Fruit fly (Drosophila melanogaster) whole organism, embryonic: ENCODE measurements around the gene Peritrophin-15a.

Experiments used
- Abd-B ChIP-seq: fragments of 200-800 bp; sonication (Bioruptor generic); optimal IDR thresholded peaks from 2 replicates; lab custom pipeline; 2018; ENCODE audit warnings: missing biosample characterization, mild to moderate bottlenecking, missing genetic modification characterization, moderate library complexity
- B-H1 ChIP-seq: fragments of 200-800 bp; sonication (Bioruptor generic); IDR thresholded peaks from 3 replicates; pipeline ENCODE4 v1.3.6; 2022; ENCODE audit warnings: missing biosample characterization, missing genetic modification characterization
- CG11085 ChIP-seq: fragments of 200-800 bp; sonication (Bioruptor generic); IDR thresholded peaks from 2 replicates; pipeline ENCODE4 v1.3.6; 2022; ENCODE audit warnings: missing biosample characterization, missing genetic modification characterization
- CG12299 ChIP-seq: fragments of 200-800 bp; sonication (Bioruptor generic); optimal IDR thresholded peaks from 2 replicates; lab custom pipeline; 2018; ENCODE audit warnings: missing biosample characterization, mild to moderate bottlenecking, missing genetic modification characterization
- CG12391 ChIP-seq: fragments of 200-800 bp; sonication (Bioruptor generic); optimal IDR thresholded peaks from 3 replicates; lab custom pipeline; 2018; ENCODE audit warnings: missing biosample characterization, mild to moderate bottlenecking, missing genetic modification characterization, moderate library complexity
- CG14710 ChIP-seq: fragments of 200-800 bp; sonication (Bioruptor generic); optimal IDR thresholded peaks from 3 replicates; lab custom pipeline; 2019; ENCODE audit warnings: missing biosample characterization, mild to moderate bottlenecking, missing genetic modification characterization, moderate library complexity
- CG16815 ChIP-seq: fragments of 200-800 bp; sonication (Bioruptor generic); optimal IDR thresholded peaks from 3 replicates; lab custom pipeline; 2017; ENCODE audit warnings: missing biosample characterization, mild to moderate bottlenecking, missing genetic modification characterization
- CG17912 ChIP-seq: fragments of 200-800 bp; sonication (Bioruptor generic); optimal IDR thresholded peaks from 2 replicates; lab custom pipeline; 2018; ENCODE audit warnings: missing biosample characterization, mild to moderate bottlenecking, missing genetic modification characterization
- CG18011 ChIP-seq: fragments of 200-800 bp; sonication (Bioruptor generic); optimal IDR thresholded peaks from 2 replicates; lab custom pipeline; 2017; ENCODE audit warnings: missing biosample characterization, missing genetic modification characterization, mild to moderate bottlenecking, moderate library complexity, missing genotype
- CG32532 ChIP-seq: fragments of 200-800 bp; sonication (Bioruptor generic); IDR thresholded peaks from 2 replicates; pipeline ENCODE4 v1.3.6; 2022; ENCODE audit warnings: missing biosample characterization, missing genetic modification characterization
- CG34376 ChIP-seq: fragments of 200-800 bp; sonication (Bioruptor generic); optimal IDR thresholded peaks from 2 replicates; lab custom pipeline; 2018; ENCODE audit warnings: missing biosample characterization, mild to moderate bottlenecking, missing genetic modification characterization
- CG4820 ChIP-seq: fragments of 200-800 bp; sonication (Bioruptor generic); optimal IDR thresholded peaks from 3 replicates; lab custom pipeline; 2016; ENCODE audit warnings: missing biosample characterization, missing genetic modification characterization
- CG4854 ChIP-seq: fragments of 200-800 bp; sonication (Bioruptor generic); optimal IDR thresholded peaks from 2 replicates; lab custom pipeline; 2016; ENCODE audit warnings: missing biosample characterization, missing genetic modification characterization, inconsistent platforms
- CG6654 ChIP-seq: fragments of 200-800 bp; sonication (Bioruptor generic); optimal IDR thresholded peaks from 2 replicates; lab custom pipeline; 2017; ENCODE audit warnings: missing biosample characterization, mild to moderate bottlenecking, missing genetic modification characterization
- CG6791 ChIP-seq: fragments of 200-800 bp; sonication (Bioruptor generic); IDR thresholded peaks from 3 replicates; pipeline ENCODE4 v1.3.6; 2022; ENCODE audit warnings: missing biosample characterization, missing genetic modification characterization; ENCODE audit not compliant: partially characterized antibody
- CG7556 ChIP-seq: fragments of 200-800 bp; sonication (Bioruptor generic); optimal IDR thresholded peaks from 2 replicates; lab custom pipeline; 2017; ENCODE audit warnings: missing biosample characterization, mild to moderate bottlenecking, missing genetic modification characterization
- CG8359 ChIP-seq: fragments of 200-800 bp; sonication (Bioruptor generic); optimal IDR thresholded peaks from 2 replicates; lab custom pipeline; 2017; ENCODE audit warnings: missing biosample characterization, mild to moderate bottlenecking, missing genetic modification characterization, borderline replicate concordance
- D19B ChIP-seq: fragments of 200-800 bp; sonication (Bioruptor generic); optimal IDR thresholded peaks from 2 replicates; lab custom pipeline; 2017; ENCODE audit warnings: missing biosample characterization, mild to moderate bottlenecking, missing genetic modification characterization
- Dad ChIP-seq: fragments of 200-800 bp; sonication (Bioruptor generic); optimal IDR thresholded peaks from 3 replicates; lab custom pipeline; 2016; ENCODE audit warnings: missing biosample characterization, missing genetic modification characterization
- Drgx ChIP-seq: fragments of 200-800 bp; sonication (Bioruptor generic); IDR thresholded peaks from 2 replicates; pipeline ENCODE4 v1.3.6; 2022; ENCODE audit warnings: missing biosample characterization, missing genetic modification characterization
- E2f2 ChIP-seq: fragments of 200-800 bp; sonication (Bioruptor generic); IDR thresholded peaks from 2 replicates; pipeline ENCODE4 v1.3.6; 2022; ENCODE audit warnings: missing biosample characterization, missing genetic modification characterization
- Ets97D ChIP-seq: fragments of 200-800 bp; sonication (Bioruptor generic); optimal IDR thresholded peaks from 3 replicates; lab custom pipeline; 2016; ENCODE audit warnings: missing biosample characterization, missing genetic modification characterization
- HLH4C ChIP-seq: fragments of 200-800 bp; sonication (Bioruptor generic); IDR thresholded peaks from 3 replicates; pipeline ENCODE4 v1.3.6; 2022; ENCODE audit warnings: missing biosample characterization, missing genetic modification characterization; ENCODE audit not compliant: partially characterized antibody
- Hr39 ChIP-seq: fragments of >200 bp; optimal IDR thresholded peaks from 2 replicates; lab custom pipeline; 2017
- Hsf ChIP-seq: fragments of 200-800 bp; sonication (Bioruptor generic); optimal IDR thresholded peaks from 3 replicates; lab custom pipeline; 2016; ENCODE audit warnings: missing biosample characterization, missing genetic modification characterization
- Lpt ChIP-seq: fragments of >200 bp; optimal IDR thresholded peaks from 2 replicates; lab custom pipeline; 2018; ENCODE audit warnings: missing biosample characterization, missing genetic modification characterization
- Mad ChIP-seq: fragments of 200-800 bp; sonication (Bioruptor generic); optimal IDR thresholded peaks from 2 replicates; lab custom pipeline; 2016; ENCODE audit warnings: missing biosample characterization, missing genetic modification characterization
- Oli ChIP-seq: fragments of 200-800 bp; sonication (Bioruptor generic); optimal IDR thresholded peaks from 2 replicates; lab custom pipeline; 2018; ENCODE audit warnings: missing biosample characterization, mild to moderate bottlenecking, missing genetic modification characterization, moderate library complexity
- Side ChIP-seq: fragments of 200-800 bp; sonication (Bioruptor generic); optimal IDR thresholded peaks from 2 replicates; lab custom pipeline; 2016; ENCODE audit warnings: missing biosample characterization, missing genetic modification characterization
- Spps ChIP-seq: fragments of 200-800 bp; sonication (Bioruptor generic); optimal IDR thresholded peaks from 2 replicates; lab custom pipeline; 2018; ENCODE audit warnings: missing biosample characterization, mild to moderate bottlenecking, missing genetic modification characterization
- ac ChIP-seq: fragments of 200-800 bp; sonication (Bioruptor generic); optimal IDR thresholded peaks from 3 replicates; lab custom pipeline; 2017; ENCODE audit warnings: missing biosample characterization, mild to moderate bottlenecking, missing genetic modification characterization
- bigmax ChIP-seq: fragments of 200-800 bp; sonication (Bioruptor generic); optimal IDR thresholded peaks from 2 replicates; lab custom pipeline; 2018; ENCODE audit warnings: missing biosample characterization, mild to moderate bottlenecking, missing genetic modification characterization
- caup ChIP-seq: fragments of 200-800 bp; sonication (Bioruptor generic); optimal IDR thresholded peaks from 3 replicates; lab custom pipeline; 2017; ENCODE audit warnings: missing biosample characterization, mild to moderate bottlenecking, missing genetic modification characterization, moderate library complexity; ENCODE audit not compliant: severe bottlenecking
- chinmo ChIP-seq: fragments of 200-800 bp; sonication (Bioruptor generic); IDR thresholded peaks from 4 replicates; pipeline ENCODE4 v1.3.6; 2022; ENCODE audit warnings: missing biosample characterization, missing genetic modification characterization; ENCODE audit not compliant: partially characterized antibody
- chn ChIP-seq: fragments of 200-800 bp; sonication (Bioruptor generic); optimal IDR thresholded peaks from 2 replicates; lab custom pipeline; 2016; ENCODE audit warnings: missing biosample characterization, missing genetic modification characterization
- danr ChIP-seq: fragments of 200-800 bp; sonication (Bioruptor generic); IDR thresholded peaks from 2 replicates; pipeline ENCODE4 v1.3.6; 2022; ENCODE audit warnings: missing biosample characterization, missing genetic modification characterization
- disco-r ChIP-seq: fragments of 200-800 bp; sonication (Bioruptor generic); optimal IDR thresholded peaks from 2 replicates; lab custom pipeline; 2016; ENCODE audit warnings: missing biosample characterization, missing genetic modification characterization
- gro ChIP-seq: fragments of 200-800 bp; sonication (Bioruptor generic); optimal IDR thresholded peaks from 2 replicates; lab custom pipeline; 2016; ENCODE audit warnings: missing biosample characterization, missing genetic modification characterization
- ham ChIP-seq: fragments of 200-800 bp; sonication (Bioruptor generic); IDR thresholded peaks from 2 replicates; pipeline ENCODE4 v1.3.6; 2022; ENCODE audit warnings: missing biosample characterization, missing genetic modification characterization
- her ChIP-seq: fragments of 200-800 bp; sonication (Bioruptor generic); optimal IDR thresholded peaks from 2 replicates; lab custom pipeline; 2016; ENCODE audit warnings: missing biosample characterization, missing genetic modification characterization
- hth ChIP-seq: fragments of >200 bp; optimal IDR thresholded peaks from 2 replicates; lab custom pipeline; 2017; ENCODE audit warnings: inconsistent platforms
- insv ChIP-seq, 2 experiments: fragments of 200-800 bp; sonication (Bioruptor generic); optimal IDR thresholded peaks; 3 replicates each; lab custom pipeline; 2016 to 2018; ENCODE audit warnings: missing biosample characterization in 2 of 2, missing genetic modification characterization in 2 of 2
- kay ChIP-seq: fragments of 200-800 bp; sonication (Bioruptor generic); optimal IDR thresholded peaks from 2 replicates; lab custom pipeline; 2016; ENCODE audit warnings: missing biosample characterization, missing genetic modification characterization
- oc ChIP-seq: fragments of 200-800 bp; sonication (Bioruptor generic); optimal IDR thresholded peaks from 2 replicates; lab custom pipeline; 2018; ENCODE audit warnings: missing biosample characterization, mild to moderate bottlenecking, missing genetic modification characterization, moderate library complexity
- pita ChIP-seq: fragments of 200-800 bp; sonication (Bioruptor generic); optimal IDR thresholded peaks from 2 replicates; lab custom pipeline; 2017; ENCODE audit warnings: missing biosample characterization, mild to moderate bottlenecking, missing genetic modification characterization
- repo ChIP-seq: fragments of 200-800 bp; sonication (Bioruptor generic); optimal IDR thresholded peaks from 2 replicates; lab custom pipeline; 2016; ENCODE audit warnings: missing biosample characterization, missing genetic modification characterization
- scrt ChIP-seq: fragments of 200-800 bp; sonication (Bioruptor generic); optimal IDR thresholded peaks from 2 replicates; lab custom pipeline; 2018; ENCODE audit warnings: missing biosample characterization, mild to moderate bottlenecking, missing genetic modification characterization, moderate library complexity
- sd ChIP-seq: fragments of 200-800 bp; sonication (Bioruptor generic); optimal IDR thresholded peaks from 3 replicates; lab custom pipeline; 2018; ENCODE audit warnings: missing biosample characterization, mild to moderate bottlenecking, missing genetic modification characterization, moderate library complexity
- tin ChIP-seq: fragments of 200-800 bp; sonication (Bioruptor generic); optimal IDR thresholded peaks from 3 replicates; lab custom pipeline; 2016; ENCODE audit warnings: missing biosample characterization, missing genetic modification characterization
- ttk ChIP-seq: fragments of 200-800 bp; sonication (Bioruptor generic); IDR thresholded peaks from 2 replicates; pipeline ENCODE4 v2.1.2; 2022; ENCODE audit warnings: missing biosample characterization, missing genetic modification characterization
- twi ChIP-seq: fragments of 200-800 bp; optimal IDR thresholded peaks from 2 replicates; lab custom pipeline; 2019; ENCODE audit warnings: missing biosample characterization, mild to moderate bottlenecking, missing genetic modification characterization, moderate library complexity

Gene Peritrophin-15a

DNA sequence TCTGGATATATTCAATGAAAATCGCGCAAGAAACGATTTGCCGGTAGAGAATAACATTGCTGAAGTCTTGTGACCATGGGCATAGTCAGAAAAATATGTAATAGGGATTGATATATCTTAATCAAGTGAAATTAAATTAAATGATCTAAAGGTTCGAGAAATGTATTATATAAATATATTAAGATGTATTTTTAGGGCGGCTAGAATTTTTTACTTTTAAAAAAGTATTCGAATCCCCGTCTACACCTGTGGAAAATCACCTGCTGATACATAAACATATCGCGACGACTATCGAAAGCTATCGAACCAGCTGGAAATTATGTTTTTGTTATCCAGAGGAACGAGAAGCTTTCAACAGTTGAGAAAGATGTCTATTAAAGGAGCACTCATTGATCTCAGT lies 19.2 kb downstream of the Peritrophin-15a start, which contains the start of the genes CG13390 and CG17294 (continued):
- TF ChIP-seq caup (GFP tag; lab: Kevin White, UChicago) (peak; percentile 99), CG6791 (peak; percentile 64), CG11085 (GFP tag; lab: Robert Waterston, UW) (peak; percentile 100), CG8359 (GFP tag; lab: Kevin White, UChicago) (peak; percentile 95), CG12299 (tag; lab: Kevin White, UChicago) (peak; percentile 100), CG4820 (GFP tag; lab: Kevin White, UChicago) (peak; percentile 98), ttk (GFP tag; lab: Robert Waterston, UW) (peak; percentile 99), ham (GFP tag; lab: Robert Waterston, UW) (peak; percentile 99), her (peak; percentile 82), E2f2 (GFP tag; lab: Robert Waterston, UW) (peak; percentile 92), CG32532 (peak; percentile 100), Drgx (GFP tag; lab: Robert Waterston, UW) (peak; percentile 100), disco-r (peak; percentile 87), Abd-B (GFP tag; lab: Kevin White, UChicago) (peak; percentile 100), pita (no peak), CG17912 (peak; percentile 99), CG16815 (GFP tag; lab: Kevin White, UChicago) (peak; percentile 99), CG7556 (GFP tag; lab: Kevin White, UChicago) (peak; percentile 99), Mad (GFP tag; lab: Kevin White, UChicago) (peak; percentile 96), B-H1 (peak; percentile 99), oc (tag; lab: Kevin White, UChicago) (peak; percentile 100), CG4854 (GFP tag; lab: Kevin White, UChicago) (peak; percentile 97), CG6654 (GFP tag; lab: Kevin White, UChicago) (peak; percentile 93), ac (GFP tag; lab: Kevin White, UChicago) (peak; percentile 97), gro (GFP tag; lab: Kevin White, UChicago) (peak; percentile 97), Hsf (GFP tag; lab: Kevin White, UChicago) (peak; percentile 98), scrt (GFP tag; lab: Kevin White, UChicago) (peak; percentile 98), chn (GFP tag; lab: Kevin White, UChicago) (peak; percentile 96), CG34376 (GFP tag; lab: Kevin White, UChicago) (peak; percentile 100), tin (peak; percentile 99), hth (lab: Kevin White, UChicago) (no peak), Hr39 (lab: Kevin White, UChicago) (no peak), chinmo (GFP tag; lab: Robert Waterston, UW) (peak; percentile 57; the same call in 1 of the 4 replicates), CG12391 (tag; lab: Kevin White, UChicago) (peak; percentile 100), bigmax (GFP tag; lab: Kevin White, UChicago) (peak; percentile 83), HLH4C (GFP tag; lab: Robert Waterston, UW) (peak; percentile 76), danr (peak; percentile 99), Dad (peak; percentile 91), D19B (GFP tag; lab: Kevin White, UChicago) (peak; percentile 97), twi (tag; lab: Kevin White, UChicago) (peak; percentile 99), Ets97D (GFP tag; lab: Kevin White, UChicago) (peak; percentile 90), Side (GFP tag; lab: Kevin White, UChicago) (peak; percentile 93), CG18011 (GFP tag; lab: Kevin White, UChicago) (peak; percentile 92), Lpt (no peak), kay (GFP tag; lab: Kevin White, UChicago) (peak; percentile 99), insv (GFP tag; optimal IDR thresholded peaks at IDR 0.05; lab: Kevin White, UChicago) (peak in 1 of 2 experiments; percentile 87), repo (GFP tag; lab: Kevin White, UChicago) (peak; percentile 86), Oli (tag; lab: Kevin White, UChicago) (peak; percentile 100), sd (peak; percentile 98), CG14710 (peak; percentile 98), Spps (peak; percentile 99)
